Worm (Caenorhabditis elegans): ENCODE measurements around the gene W01B6.4.

ce11 chrIV:10063941-10064340 is 11.3 kb upstream of the W01B6.4 start:
- no peak for TF ChIP-seq ceh-82 (tag; optimal IDR thresholded peaks at IDR 0.05)
- TF ChIP-seq nhr-28 (tag; optimal IDR thresholded peaks at IDR 0.05): no peak
- TF ChIP-seq skn-1 (tag; optimal IDR thresholded peaks at IDR 0.05): no peak
- no peak for TF ChIP-seq pqm-1 (tag; optimal IDR thresholded peaks at IDR 0.05)
- TF ChIP-seq F49E8.2 (tag; optimal IDR thresholded peaks at IDR 0.05; ENCODE audit: borderline replicate concordance): no peak
- no peak for TF ChIP-seq zip-11 (GFP tag; IDR thresholded peaks at IDR 0.05)
- no peak for TF ChIP-seq dpl-1 (GFP tag; optimal IDR thresholded peaks at IDR 0.05)
- TF ChIP-seq dve-1 (tag; optimal IDR thresholded peaks at IDR 0.05; ENCODE audit: insufficient read depth): no peak
- no peak for TF ChIP-seq lin-13 (GFP tag; optimal IDR thresholded peaks at IDR 0.05)
- TF ChIP-seq zfp-3 (GFP tag; conservative IDR thresholded peaks at IDR 0.05): no peak
- TF ChIP-seq ama-1 (optimal IDR thresholded peaks at IDR 0.05): no peak
